Worm (Caenorhabditis elegans): ENCODE results near the gene W09D6.5.

Gene W09D6.5

DNA sequence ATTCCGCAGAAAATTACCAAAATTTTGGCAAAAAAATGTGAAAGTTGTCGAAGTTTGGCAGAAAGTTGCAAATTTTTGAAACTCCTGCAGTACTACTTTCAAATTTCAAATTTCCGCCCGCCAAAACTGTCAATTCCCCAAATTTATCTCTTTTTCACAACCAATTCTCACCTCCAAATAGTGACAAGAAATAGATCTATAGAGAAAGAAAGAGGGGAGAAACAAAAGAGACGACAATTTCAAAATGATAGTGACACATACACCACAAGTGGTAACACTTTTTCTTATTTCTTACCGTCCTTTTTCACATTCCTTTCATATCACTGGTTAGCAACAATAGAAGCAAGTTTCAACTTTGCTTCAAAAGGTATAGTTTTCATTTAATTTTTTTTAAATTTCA is 4.3 kb upstream of the W09D6.5 start:
- TF ChIP-seq nhr-28 (tag; optimal IDR thresholded peaks at IDR 0.05) = no peak
- TF ChIP-seq ceh-43 (GFP tag; optimal IDR thresholded peaks at IDR 0.05) = no peak
- no peak for TF ChIP-seq flh-1 (GFP tag; optimal IDR thresholded peaks at IDR 0.05)
- TF ChIP-seq cnd-1 (tag; optimal IDR thresholded peaks at IDR 0.05) = no peak
- TF ChIP-seq bed-3 (GFP tag; optimal IDR thresholded peaks at IDR 0.05) = no peak
- no peak for TF ChIP-seq ham-2 (GFP tag; optimal IDR thresholded peaks at IDR 0.05)

DNA sequence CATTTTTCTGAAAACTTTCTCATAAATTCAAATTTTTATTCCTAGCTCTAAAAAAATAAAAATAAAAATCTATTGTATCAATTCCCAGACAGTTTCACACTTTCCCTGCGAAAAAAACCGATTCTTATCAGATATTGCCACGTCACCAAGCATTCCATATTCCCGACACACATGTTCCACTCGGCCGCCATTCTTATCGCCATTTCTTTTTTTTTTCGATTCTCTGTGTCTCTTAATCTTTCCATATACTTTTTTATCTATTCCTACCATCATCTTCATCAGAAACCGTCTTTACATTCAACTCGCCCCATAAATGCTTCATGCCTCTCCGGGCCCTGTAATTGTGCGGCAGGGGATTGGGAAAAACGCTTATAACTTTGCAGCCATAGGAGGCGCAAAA is 845 bp upstream of the W09D6.5 start:
- TF ChIP-seq ces-1 (GFP tag; optimal IDR thresholded peaks at IDR 0.05) (no peak), elt-1 (tag; optimal IDR thresholded peaks at IDR 0.05; ENCODE audit: borderline replicate concordance, insufficient read depth) (peak; percentile 56)

DNA sequence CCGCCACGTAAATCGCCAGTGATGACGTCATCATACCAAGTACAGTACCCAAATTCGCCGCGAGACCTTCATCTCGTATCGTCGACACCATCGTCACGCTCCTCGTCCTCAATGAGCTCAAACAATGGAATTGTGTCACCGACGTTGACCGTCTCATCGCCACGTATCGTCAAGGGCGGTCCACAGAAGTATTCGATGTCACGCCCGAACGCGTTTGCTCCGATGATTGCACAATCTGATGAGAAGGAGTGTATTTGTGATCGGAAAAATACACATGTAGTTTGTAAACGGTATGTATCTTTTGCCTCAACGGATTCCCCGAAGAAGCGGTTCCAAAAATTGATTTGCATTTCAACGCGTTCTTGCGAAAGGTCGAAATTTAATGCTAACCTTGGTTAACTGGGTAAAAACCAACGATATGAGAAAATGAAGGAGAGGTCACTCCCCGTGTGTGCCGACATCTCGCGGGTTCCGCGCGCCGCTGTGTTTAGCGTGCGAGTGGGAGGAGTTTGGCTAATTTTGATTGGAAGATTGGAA is 1.9 kb downstream of the W09D6.5 start:
- TF ChIP-seq tbx-8 (GFP tag; optimal IDR thresholded peaks at IDR 0.05) = no peak
- no peak for TF ChIP-seq ceh-43 (GFP tag; optimal IDR thresholded peaks at IDR 0.05)
- peak; percentile 49 for TF ChIP-seq nhr-2 (tag; optimal IDR thresholded peaks at IDR 0.05)
- TF ChIP-seq sptf-1 (tag; optimal IDR thresholded peaks at IDR 0.05) = no peak
- TF ChIP-seq lin-13 (tag; optimal IDR thresholded peaks at IDR 0.05) = peak; percentile 37
- peak; percentile 65 for TF ChIP-seq zip-8 (tag; optimal IDR thresholded peaks at IDR 0.05)

DNA sequence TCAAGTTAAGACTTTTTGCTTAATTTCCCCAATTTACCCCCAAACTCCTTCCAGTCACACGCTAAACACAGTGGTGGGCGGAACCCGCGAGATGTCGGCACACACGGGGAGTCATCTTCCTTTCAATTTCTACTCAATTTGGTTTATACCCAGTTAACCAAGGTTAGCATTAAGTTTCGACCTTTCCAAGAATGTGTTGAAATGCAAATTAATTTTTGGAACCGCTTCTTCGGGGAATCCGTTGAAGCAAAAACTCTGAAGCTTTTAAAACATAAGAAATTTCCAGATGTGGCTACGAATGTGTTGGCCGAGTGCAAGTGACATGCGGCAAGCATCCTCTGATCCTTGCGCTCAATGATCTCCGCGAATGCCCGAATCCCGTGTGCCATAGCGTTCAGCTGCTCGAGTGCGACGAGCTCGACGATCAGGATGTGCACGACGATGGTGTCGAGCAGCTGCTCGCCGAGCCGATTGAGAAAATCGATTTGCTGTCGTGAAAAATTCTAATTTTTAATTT is 2.6 kb downstream of the W09D6.5 start:
- no peak for TF ChIP-seq snpc-4 (tag; optimal IDR thresholded peaks at IDR 0.05)
- no peak for TF ChIP-seq lin-32 (GFP tag; optimal IDR thresholded peaks at IDR 0.05)
- TF ChIP-seq mls-2 (tag; optimal IDR thresholded peaks at IDR 0.05) = no peak
- TF ChIP-seq ceh-83 (GFP tag; optimal IDR thresholded peaks at IDR 0.05) = no peak
- TF ChIP-seq drap-1 (GFP tag; optimal IDR thresholded peaks at IDR 0.05) = no peak
- no peak for TF ChIP-seq nhr-76 (tag; optimal IDR thresholded peaks at IDR 0.05)
- no peak for TF ChIP-seq nhr-237 (tag; optimal IDR thresholded peaks at IDR 0.05)
- TF ChIP-seq nhr-28 (tag; optimal IDR thresholded peaks at IDR 0.05) = no peak
- no peak for TF ChIP-seq mep-1 (tag; optimal IDR thresholded peaks at IDR 0.05)
- no peak for TF ChIP-seq blmp-1 (tag; optimal IDR thresholded peaks at IDR 0.05)
- no peak for TF ChIP-seq lin-13 (tag; optimal IDR thresholded peaks at IDR 0.05)
- no peak for TF ChIP-seq nhr-2 (tag; optimal IDR thresholded peaks at IDR 0.05)
- no peak for TF ChIP-seq nhr-12 (tag; optimal IDR thresholded peaks at IDR 0.05)
- TF ChIP-seq elt-1 (tag; optimal IDR thresholded peaks at IDR 0.05; ENCODE audit: borderline replicate concordance, insufficient read depth) = no peak
- TF ChIP-seq sem-2 (GFP tag; optimal IDR thresholded peaks at IDR 0.05) = no peak
- no peak for TF ChIP-seq hlh-1 (tag; optimal IDR thresholded peaks at IDR 0.05)
- TF ChIP-seq ceh-39 (tag; optimal IDR thresholded peaks at IDR 0.05) = no peak

DNA sequence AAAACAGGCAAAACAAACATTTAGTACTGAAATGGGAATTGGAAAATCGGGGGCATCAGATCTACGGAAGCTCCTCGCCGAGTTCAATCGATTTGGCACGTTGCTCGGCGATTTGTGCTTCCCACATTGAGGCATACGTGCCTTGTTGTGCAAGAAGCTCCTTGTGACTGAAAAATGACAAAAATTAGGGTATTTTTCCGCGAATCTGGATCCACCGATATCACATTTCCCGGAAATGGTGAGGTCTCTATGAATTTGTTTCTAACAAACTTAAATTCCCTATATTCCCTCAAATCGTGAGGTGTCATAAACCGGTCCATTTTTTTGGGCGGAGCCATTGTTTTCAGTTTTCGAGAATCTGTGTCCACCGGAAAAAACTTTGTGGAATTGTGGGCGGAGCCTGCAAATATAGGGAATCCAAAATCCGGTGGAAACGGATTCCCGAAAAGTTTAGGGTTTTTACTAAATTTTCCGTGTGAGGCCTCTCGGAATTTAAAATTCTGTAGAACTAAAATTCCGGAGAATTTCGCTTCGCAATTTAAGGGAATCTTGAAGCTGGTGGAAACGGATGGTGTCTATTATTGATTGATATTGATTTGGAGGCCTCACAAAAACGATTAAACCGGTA is 3.5 kb downstream of the W09D6.5 start:
- TF ChIP-seq sptf-1 (tag; optimal IDR thresholded peaks at IDR 0.05) (peak; percentile 78), cnd-1 (tag; optimal IDR thresholded peaks at IDR 0.05) (peak; percentile 43), drap-1 (GFP tag; optimal IDR thresholded peaks at IDR 0.05) (no peak), ces-1 (GFP tag; optimal IDR thresholded peaks at IDR 0.05) (no peak), bed-3 (GFP tag; optimal IDR thresholded peaks at IDR 0.05) (peak; percentile 34), M03D4.4 (tag; optimal IDR thresholded peaks at IDR 0.05) (peak; percentile 6), lin-32 (GFP tag; optimal IDR thresholded peaks at IDR 0.05) (peak; percentile 67)

DNA sequence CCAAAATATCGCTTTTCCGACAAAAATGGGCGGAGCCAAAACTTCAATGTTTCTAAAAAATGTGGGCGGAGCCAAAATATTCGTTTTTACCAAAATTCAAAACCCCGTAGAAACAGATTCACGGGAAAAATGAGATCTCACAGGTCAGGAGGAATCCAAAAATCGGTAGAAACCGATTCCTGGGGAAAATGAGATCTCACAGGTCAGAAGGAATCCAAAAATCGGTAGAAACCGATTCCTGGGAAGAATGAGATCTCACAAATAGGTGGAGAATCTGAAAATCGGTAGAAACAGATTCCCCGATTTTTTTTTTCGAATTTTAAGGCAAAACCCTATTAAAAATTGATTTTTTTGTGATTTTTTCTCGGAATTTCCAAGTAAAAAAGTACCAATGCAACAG is 5.2 kb downstream of the W09D6.5 start:
- peak; percentile 56 for TF ChIP-seq sptf-1 (tag; optimal IDR thresholded peaks at IDR 0.05)
- no peak for TF ChIP-seq nhr-12 (tag; optimal IDR thresholded peaks at IDR 0.05)
- TF ChIP-seq mls-2 (tag; optimal IDR thresholded peaks at IDR 0.05) = peak; percentile 18
- TF ChIP-seq unc-62 (GFP tag; optimal IDR thresholded peaks at IDR 0.05) = no peak
- TF ChIP-seq cnd-1 (tag; optimal IDR thresholded peaks at IDR 0.05) = peak; percentile 46
- no peak for TF ChIP-seq lsy-2 (tag; optimal IDR thresholded peaks at IDR 0.05)
- TF ChIP-seq drap-1 (GFP tag; optimal IDR thresholded peaks at IDR 0.05) = no peak
